Fruit fly (Drosophila melanogaster) whole organism, wandering third instar larva: ENCODE data around the gene Akap200.

Experiments
- CG32264 ChIP-seq: fragments of 200-800 bp; sonication (Bioruptor generic); optimal IDR thresholded peaks from 2 replicates; lab custom pipeline; 2016; ENCODE audit warnings: missing biosample characterization, missing genetic modification characterization
- CG9705 ChIP-seq: fragments of 200-800 bp; sonication (Bioruptor generic); optimal IDR thresholded peaks from 2 replicates; lab custom pipeline; 2018; ENCODE audit warnings: missing biosample characterization, mild to moderate bottlenecking, missing genetic modification characterization
- Dfd ChIP-seq: fragments of >200 bp; optimal IDR thresholded peaks from 2 replicates; lab custom pipeline; 2017; ENCODE audit warnings: missing biosample characterization, missing genetic modification characterization
- Dif ChIP-seq: fragments of 200-275, 200-300 bp; sonication (Bioruptor generic); optimal IDR thresholded peaks from 2 replicates; lab custom pipeline; 2018; ENCODE audit warnings: missing biosample characterization, missing genetic modification characterization; ENCODE audit not compliant: partially characterized antibody
- GATAd ChIP-seq: sonication (Bioruptor generic); optimal IDR thresholded peaks from 2 replicates; lab custom pipeline; 2016; ENCODE audit warnings: missing biosample characterization, missing genetic modification characterization
- Hnf4 ChIP-seq: fragments of 200-800 bp; sonication (Bioruptor generic); optimal IDR thresholded peaks from 2 replicates; lab custom pipeline; 2016; ENCODE audit warnings: missing biosample characterization, mild to moderate bottlenecking, missing genetic modification characterization
- Hr78 ChIP-seq: fragments of >200 bp; optimal IDR thresholded peaks from 2 replicates; lab custom pipeline; 2017; ENCODE audit warnings: missing biosample characterization, missing genetic modification characterization
- Hr83 ChIP-seq: fragments of 200-300 bp; sonication (Bioruptor generic); optimal IDR thresholded peaks from 2 replicates; lab custom pipeline; 2016; ENCODE audit warnings: missing biosample characterization, mild to moderate bottlenecking, missing genetic modification characterization, moderate library complexity; ENCODE audit not compliant: poor library complexity, severe bottlenecking
- Jra ChIP-seq: sonication (Bioruptor generic); optimal IDR thresholded peaks from 2 replicates; lab custom pipeline; 2016; ENCODE audit warnings: missing biosample characterization, missing genetic modification characterization
- Mio ChIP-seq: sonication (Bioruptor generic); optimal IDR thresholded peaks from 2 replicates; lab custom pipeline; 2016; ENCODE audit warnings: missing biosample characterization, missing genetic modification characterization
- Myc ChIP-seq: fragments of >200 bp; optimal IDR thresholded peaks from 2 replicates; lab custom pipeline; 2017
- OdsH ChIP-seq: fragments of 200-800 bp; sonication (Bioruptor generic); optimal IDR thresholded peaks from 2 replicates; lab custom pipeline; 2016; ENCODE audit warnings: missing biosample characterization, mild to moderate bottlenecking, missing genetic modification characterization
- Rel ChIP-seq, 2 experiments: fragments of 200-800 bp; sonication (Bioruptor generic) in 1 of 2; optimal IDR thresholded peaks; 2 replicates in 1 of 2; 3 replicates in 1 of 2; lab custom pipeline; 2016 to 2019; ENCODE audit warnings: mild to moderate bottlenecking in 2 of 2, missing biosample characterization in 2 of 2, missing genetic modification characterization in 2 of 2, moderate library complexity in 1 of 2
- Sp1 ChIP-seq: fragments of 200-800 bp; sonication (Bioruptor generic); optimal IDR thresholded peaks from 3 replicates; lab custom pipeline; 2019; ENCODE audit warnings: missing biosample characterization, mild to moderate bottlenecking, missing genetic modification characterization, moderate library complexity
- Vsx2 ChIP-seq: fragments of 200-300, 225-300 bp; sonication (Bioruptor generic); optimal IDR thresholded peaks from 2 replicates; lab custom pipeline; 2018; ENCODE audit warnings: missing biosample characterization, missing genetic modification characterization; ENCODE audit not compliant: partially characterized antibody
- br ChIP-seq: fragments of 200-800 bp; sonication (Bioruptor generic); optimal IDR thresholded peaks from 2 replicates; lab custom pipeline; 2016; ENCODE audit warnings: missing biosample characterization, missing genetic modification characterization
- brk ChIP-seq: fragments of 200-800 bp; sonication (Bioruptor generic); optimal IDR thresholded peaks from 2 replicates; lab custom pipeline; 2016; ENCODE audit warnings: missing biosample characterization, mild to moderate bottlenecking, missing genetic modification characterization
- dl ChIP-seq, 2 experiments: fragments of 175-275, 200-275 bp in 1 of 2; fragments of 200-275 bp in 1 of 2; sonication (Bioruptor generic); optimal IDR thresholded peaks; lab custom pipeline; 2018; ENCODE audit warnings: mild to moderate bottlenecking in 2 of 2, missing biosample characterization in 2 of 2, missing genetic modification characterization in 2 of 2, moderate library complexity in 2 of 2; ENCODE audit not compliant: partially characterized antibody in 2 of 2, insufficient read depth in 1 of 2
- dmrt93B ChIP-seq: fragments of 200-800 bp; sonication (Bioruptor generic); optimal IDR thresholded peaks from 2 replicates; lab custom pipeline; 2018; ENCODE audit warnings: missing biosample characterization, mild to moderate bottlenecking, missing genetic modification characterization
- dsf ChIP-seq: sonication (Bioruptor generic); optimal IDR thresholded peaks from 2 replicates; lab custom pipeline; 2016; ENCODE audit warnings: missing biosample characterization, missing genetic modification characterization, borderline replicate concordance
- foxo ChIP-seq, 2 experiments: fragments of 200-800 bp; sonication (Bioruptor generic); optimal IDR thresholded peaks; 2 replicates in 1 of 2; 3 replicates in 1 of 2; lab custom pipeline; 2016 to 2017; ENCODE audit warnings: missing biosample characterization in 2 of 2, missing genetic modification characterization in 2 of 2
- h ChIP-seq: fragments of 200-800 bp; sonication (Bioruptor generic); optimal IDR thresholded peaks from 3 replicates; lab custom pipeline; 2016; ENCODE audit warnings: missing biosample characterization, mild to moderate bottlenecking, missing genetic modification characterization
- jim ChIP-seq: fragments of 175-275, 200-325 bp; sonication (Bioruptor generic); optimal IDR thresholded peaks from 2 replicates; lab custom pipeline; 2016; ENCODE audit warnings: missing biosample characterization, mild to moderate bottlenecking, missing genetic modification characterization
- lola ChIP-seq: fragments of >200 bp; optimal IDR thresholded peaks from 2 replicates; lab custom pipeline; 2017; ENCODE audit warnings: missing biosample characterization, missing genetic modification characterization
- pan ChIP-seq: fragments of >200 bp; optimal IDR thresholded peaks from 2 replicates; lab custom pipeline; 2017
- psq ChIP-seq: fragments of 200-800 bp; sonication (Bioruptor generic); optimal IDR thresholded peaks from 3 replicates; lab custom pipeline; 2017; ENCODE audit warnings: missing biosample characterization, mild to moderate bottlenecking, missing genetic modification characterization, moderate library complexity
- rgr ChIP-seq: fragments of 200-800 bp; sonication (Bioruptor generic); optimal IDR thresholded peaks from 3 replicates; lab custom pipeline; 2016; ENCODE audit warnings: missing biosample characterization, mild to moderate bottlenecking, missing genetic modification characterization
- sage ChIP-seq: fragments of 200-800 bp; sonication (Bioruptor generic); optimal IDR thresholded peaks from 2 replicates; lab custom pipeline; 2016; ENCODE audit warnings: missing biosample characterization, mild to moderate bottlenecking, missing genetic modification characterization
- tai ChIP-seq: sonication (Bioruptor generic); optimal IDR thresholded peaks from 2 replicates; lab custom pipeline; 2016; ENCODE audit warnings: missing biosample characterization, missing genetic modification characterization

Akap200 gene

DNA sequence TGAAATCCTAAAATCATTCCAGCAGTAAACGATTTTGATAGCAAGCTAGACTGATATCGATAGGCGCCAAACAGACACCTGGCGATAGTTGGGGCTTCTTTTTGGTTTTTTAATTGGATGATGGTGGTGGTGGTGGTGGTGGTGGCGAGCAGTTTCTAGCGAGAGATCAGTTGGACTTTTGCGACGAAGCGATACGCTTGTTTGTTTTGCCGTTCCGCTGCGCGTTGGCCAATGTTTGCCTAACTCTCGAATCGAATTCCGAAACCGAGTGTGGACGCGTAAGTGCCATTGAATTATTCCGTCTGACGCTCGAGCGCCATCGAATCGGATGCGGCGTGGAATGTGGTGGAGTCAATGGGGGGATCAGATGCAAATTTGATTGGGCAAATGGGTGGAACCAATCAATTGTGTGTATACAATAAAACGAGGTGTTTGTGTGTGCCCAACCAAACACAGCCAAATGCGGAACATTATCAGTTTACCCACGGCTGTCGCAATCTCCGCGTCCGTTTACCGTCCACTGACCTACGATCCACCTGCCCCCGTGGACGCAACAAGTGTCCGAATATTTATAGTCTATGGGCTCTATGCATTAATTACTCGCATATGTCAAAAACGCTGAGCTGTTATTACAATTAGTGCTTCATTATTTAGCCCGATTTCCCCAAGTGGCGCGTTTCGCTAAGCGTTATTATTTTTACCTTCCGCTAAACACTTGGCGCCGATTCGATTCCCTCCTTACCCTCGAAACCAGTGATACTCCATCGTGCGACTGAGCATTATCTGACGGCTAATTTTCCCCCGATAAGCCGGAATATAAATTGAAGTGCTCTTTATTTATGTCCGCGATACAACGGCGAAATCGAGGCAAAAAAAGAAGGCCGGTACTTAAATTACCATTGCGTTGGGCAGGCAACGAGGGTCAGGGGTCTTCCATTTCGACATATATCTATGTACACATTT lies 44.8 kb upstream of the Akap200 start, which contains the start of gene CG17292:
Gene CG17292 (plus strand): TSS at position 91 of the 963 bp plus-strand sequence.
- TF ChIP-seq tai (GFP tag; lab: Kevin White, UChicago) (no peak), psq (no peak), lola (GFP tag; lab: Kevin White, UChicago) (no peak), jim (GFP tag; lab: Kevin White, UChicago) (no peak), br (GFP tag; lab: Kevin White, UChicago) (peak; percentile 15), sage (no peak), Dif (GFP tag; lab: Kevin White, UChicago) (peak; percentile 87), Rel (GFP tag; optimal IDR thresholded peaks at IDR 0.05; lab: Kevin White, UChicago) (no peak), Rel (tag; optimal IDR thresholded peaks at IDR 0.05; lab: Kevin White, UChicago) (peak; percentile 48), Vsx2 (peak; percentile 98), dsf (GFP tag; lab: Kevin White, UChicago) (no peak), Dfd (GFP tag; lab: Kevin White, UChicago) (no peak), Sp1 (GFP tag; lab: Kevin White, UChicago) (no peak), dmrt93B (no peak), OdsH (GFP tag; lab: Kevin White, UChicago) (peak; percentile 68), Jra (no peak), CG9705 (no peak), brk (GFP tag; lab: Kevin White, UChicago) (no peak), h (GFP tag; lab: Kevin White, UChicago) (peak; percentile 41), rgr (GFP tag; lab: Kevin White, UChicago) (peak; percentile 49), foxo (GFP tag; optimal IDR thresholded peaks at IDR 0.05; lab: Kevin White, UChicago) (peak in 1 of 2 experiments; percentile 17), Hnf4 (GFP tag; lab: Kevin White, UChicago) (peak; percentile 55), Hr83 (GFP tag; lab: Kevin White, UChicago) (peak; percentile 3)

DNA sequence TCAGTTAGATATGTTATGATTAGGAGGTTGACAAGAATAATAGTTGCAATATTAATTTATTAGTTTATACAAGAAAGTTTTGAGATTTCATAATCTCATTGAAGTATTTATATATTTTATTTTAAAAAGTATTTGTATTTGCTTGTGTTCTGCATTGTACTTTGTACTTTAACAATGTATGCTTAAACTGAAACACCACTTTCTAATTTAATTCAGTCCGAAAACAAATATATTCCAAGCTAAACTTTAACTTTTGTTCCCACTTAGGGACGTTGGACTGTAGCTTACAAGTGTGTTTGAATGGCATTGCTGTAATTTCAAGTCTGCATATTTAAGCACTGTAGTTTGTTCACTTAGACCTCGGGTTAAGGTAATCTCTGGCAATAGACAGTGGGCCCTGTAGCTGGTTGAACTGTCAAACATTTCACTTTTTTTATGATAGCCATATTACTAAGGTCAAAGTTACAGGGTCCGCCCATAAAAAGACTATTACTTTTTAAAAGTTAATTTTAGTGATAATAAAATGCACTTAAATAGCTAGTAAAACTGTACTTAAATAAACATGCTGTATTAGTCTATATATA lies 44.0 kb upstream of the Akap200 start:
- TF ChIP-seq Hnf4 (GFP tag; lab: Kevin White, UChicago) (no peak), Jra (no peak), dl (GFP tag; optimal IDR thresholded peaks at IDR 0.05; lab: Kevin White, UChicago; ENCODE audit: insufficient read depth in 1 of 2, partially characterized antibody in 2 of 2) (no peak), Sp1 (GFP tag; lab: Kevin White, UChicago) (no peak), Rel (GFP tag; optimal IDR thresholded peaks at IDR 0.05; lab: Kevin White, UChicago) (no peak), Rel (tag; optimal IDR thresholded peaks at IDR 0.05; lab: Kevin White, UChicago) (no peak), dmrt93B (no peak), GATAd (GFP tag; lab: Kevin White, UChicago) (no peak), Vsx2 (no peak), jim (GFP tag; lab: Kevin White, UChicago) (no peak), h (GFP tag; lab: Kevin White, UChicago) (no peak), Dif (GFP tag; lab: Kevin White, UChicago) (no peak), psq (no peak), Hr83 (GFP tag; lab: Kevin White, UChicago) (no peak), Mio (GFP tag; lab: Kevin White, UChicago) (no peak), Hr78 (GFP tag; lab: Kevin White, UChicago) (no peak), CG32264 (GFP tag; lab: Kevin White, UChicago) (no peak), Myc (lab: Kevin White, UChicago) (no peak)
- TF ChIP-seq, all 38 proteins: peak for 0

DNA sequence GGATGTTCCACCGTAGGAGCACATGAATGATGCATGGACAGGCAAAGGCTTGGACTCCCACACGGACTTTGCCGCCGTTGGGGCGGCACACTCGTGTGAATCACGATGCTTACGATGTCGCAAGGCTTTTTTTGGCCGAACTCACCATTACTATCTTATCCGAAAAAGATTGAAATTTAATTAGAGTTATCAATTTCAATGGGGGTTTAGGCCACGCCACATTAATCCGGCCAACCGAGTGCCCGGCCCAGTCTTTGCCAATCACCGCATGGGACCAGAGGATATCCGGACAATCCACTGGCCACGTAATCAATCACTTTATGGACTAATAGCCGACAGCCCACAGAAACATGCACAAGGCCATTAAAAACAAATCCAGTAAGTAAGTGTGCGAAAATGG lies 43.2 kb upstream of the Akap200 start:
- TF ChIP-seq Rel (GFP tag; optimal IDR thresholded peaks at IDR 0.05; lab: Kevin White, UChicago) (no peak), Rel (tag; optimal IDR thresholded peaks at IDR 0.05; lab: Kevin White, UChicago) (peak; percentile 27), Hnf4 (GFP tag; lab: Kevin White, UChicago) (no peak), br (GFP tag; lab: Kevin White, UChicago) (no peak), Dif (GFP tag; lab: Kevin White, UChicago) (no peak), foxo (GFP tag; optimal IDR thresholded peaks at IDR 0.05; lab: Kevin White, UChicago) (no peak), pan (lab: Kevin White, UChicago) (no peak)
